Worm (Caenorhabditis elegans) whole organism, mixed stage, embryonic: ENCODE measurements around the gene T13C5.2.

ENCODE experiments used
- M03D4.4 ChIP-seq: sonication (generic microtip); optimal IDR thresholded peaks from 2 replicates; lab custom pipeline; 2017; ENCODE audit warnings: mild to moderate bottlenecking, missing genetic modification characterization, missing compliant biosample characterization
- bed-3 ChIP-seq: fragments of 200-800 bp; sonication (Bioruptor generic); optimal IDR thresholded peaks from 3 replicates; lab custom pipeline; 2018; ENCODE audit warnings: mild to moderate bottlenecking, missing genetic modification characterization, moderate library complexity, missing compliant biosample characterization
- blmp-1 ChIP-seq: fragments of 150-350 bp; optimal IDR thresholded peaks from 2 replicates; lab custom pipeline; 2014; ENCODE audit warnings: missing biosample characterization, missing genetic modification characterization
- ceh-39 ChIP-seq: fragments of 150-350 bp; optimal IDR thresholded peaks from 2 replicates; lab custom pipeline; 2014; ENCODE audit warnings: missing biosample characterization, missing genetic modification characterization
- ceh-43 ChIP-seq: fragments of 200-800 bp; sonication (Bioruptor generic); optimal IDR thresholded peaks from 2 replicates; lab custom pipeline; 2018; ENCODE audit warnings: mild to moderate bottlenecking, missing genetic modification characterization, moderate library complexity, missing compliant biosample characterization
- ceh-83 ChIP-seq: fragments of 200-800 bp; sonication (Bioruptor generic); optimal IDR thresholded peaks from 2 replicates; lab custom pipeline; 2018; ENCODE audit warnings: mild to moderate bottlenecking, missing genetic modification characterization, missing compliant biosample characterization
- ces-1 ChIP-seq: fragments of 150-350 bp; optimal IDR thresholded peaks from 2 replicates; lab custom pipeline; 2014; ENCODE audit warnings: missing biosample characterization, missing genetic modification reagents, missing genetic modification characterization
- cnd-1 ChIP-seq: fragments of 200-800 bp; sonication (Bioruptor generic); optimal IDR thresholded peaks from 2 replicates; lab custom pipeline; 2018; ENCODE audit warnings: mild to moderate bottlenecking, missing genetic modification characterization, missing compliant biosample characterization
- drap-1 ChIP-seq: fragments of 200-800 bp; sonication (Bioruptor generic); optimal IDR thresholded peaks from 3 replicates; lab custom pipeline; 2018; ENCODE audit warnings: mild to moderate bottlenecking, missing genetic modification characterization, missing compliant biosample characterization
- elt-1 ChIP-seq: sonication (generic microtip); optimal IDR thresholded peaks from 2 replicates; lab custom pipeline; 2017; ENCODE audit warnings: missing genetic modification characterization, mild to moderate bottlenecking, missing compliant biosample characterization, antibody characterized with exemption, moderate library complexity, borderline replicate concordance; ENCODE audit not compliant: insufficient read depth
- elt-3 ChIP-seq: fragments of 150-350 bp; optimal IDR thresholded peaks from 2 replicates; lab custom pipeline; 2014; ENCODE audit warnings: missing biosample characterization, missing genetic modification characterization
- flh-1 ChIP-seq: fragments of 200-800 bp; sonication (Bioruptor generic); optimal IDR thresholded peaks from 2 replicates; lab custom pipeline; 2018; ENCODE audit warnings: mild to moderate bottlenecking, missing genetic modification characterization, moderate library complexity, missing compliant biosample characterization
- ham-2 ChIP-seq: fragments of 200-800 bp; sonication (Bioruptor generic); optimal IDR thresholded peaks from 2 replicates; lab custom pipeline; 2018; ENCODE audit warnings: mild to moderate bottlenecking, missing genetic modification characterization, missing compliant biosample characterization
- hlh-1 ChIP-seq: fragments of 150-350 bp; optimal IDR thresholded peaks from 2 replicates; lab custom pipeline; 2014; ENCODE audit warnings: missing biosample characterization, missing genetic modification reagents, missing genetic modification characterization
- lin-13 ChIP-seq: fragments of 150-350 bp; optimal IDR thresholded peaks from 2 replicates; lab custom pipeline; 2014; ENCODE audit warnings: missing biosample characterization, missing genetic modification characterization
- lin-32 ChIP-seq: fragments of 200-800 bp; sonication (Bioruptor generic); optimal IDR thresholded peaks from 2 replicates; lab custom pipeline; 2018; ENCODE audit warnings: mild to moderate bottlenecking, missing genetic modification characterization, missing compliant biosample characterization
- lsy-2 ChIP-seq: fragments of 150-350 bp; optimal IDR thresholded peaks from 2 replicates; lab custom pipeline; 2014; ENCODE audit warnings: missing biosample characterization, missing genetic modification characterization
- mab-5 ChIP-seq: fragments of 150-350 bp; optimal IDR thresholded peaks from 2 replicates; lab custom pipeline; 2014; ENCODE audit warnings: missing biosample characterization, missing genetic modification characterization
- mep-1 ChIP-seq: fragments of 150-350 bp; optimal IDR thresholded peaks from 2 replicates; lab custom pipeline; 2017; ENCODE audit warnings: missing biosample characterization, missing genetic modification reagents, missing genetic modification characterization, inconsistent platforms
- mls-2 ChIP-seq: sonication (generic microtip); optimal IDR thresholded peaks from 2 replicates; lab custom pipeline; 2016; ENCODE audit warnings: mild to moderate bottlenecking, missing genetic modification characterization, moderate library complexity, missing compliant biosample characterization
- nhr-12 ChIP-seq: fragments of 150-350 bp; optimal IDR thresholded peaks from 2 replicates; lab custom pipeline; 2014; ENCODE audit warnings: missing biosample characterization, missing genetic modification characterization
- nhr-2 ChIP-seq: fragments of 150-350 bp; optimal IDR thresholded peaks from 2 replicates; lab custom pipeline; 2014; ENCODE audit warnings: missing biosample characterization, missing genetic modification characterization
- nhr-237 ChIP-seq: fragments of 150-350 bp; optimal IDR thresholded peaks from 2 replicates; lab custom pipeline; 2014; ENCODE audit warnings: missing biosample characterization, missing genetic modification characterization
- nhr-28 ChIP-seq: fragments of 150-350 bp; optimal IDR thresholded peaks from 2 replicates; lab custom pipeline; 2014; ENCODE audit warnings: missing biosample characterization, missing genetic modification characterization
- nhr-76 ChIP-seq: sonication (generic microtip); optimal IDR thresholded peaks from 2 replicates; lab custom pipeline; 2017; ENCODE audit warnings: missing biosample characterization, missing genetic modification characterization
- sem-2 ChIP-seq: fragments of 200-800 bp; sonication (Bioruptor generic); optimal IDR thresholded peaks from 2 replicates; lab custom pipeline; 2018; ENCODE audit warnings: mild to moderate bottlenecking, missing genetic modification characterization, missing compliant biosample characterization
- snpc-4 ChIP-seq: fragments of 150-350 bp; optimal IDR thresholded peaks from 2 replicates; lab custom pipeline; 2014; ENCODE audit warnings: missing biosample characterization, missing genetic modification characterization
- sptf-1 ChIP-seq: sonication (generic microtip); optimal IDR thresholded peaks from 2 replicates; lab custom pipeline; 2017; ENCODE audit warnings: mild to moderate bottlenecking, missing genetic modification characterization, moderate library complexity, missing compliant biosample characterization
- tbx-8 ChIP-seq: fragments of 200-800 bp; sonication (Bioruptor generic); optimal IDR thresholded peaks from 2 replicates; lab custom pipeline; 2018; ENCODE audit warnings: mild to moderate bottlenecking, missing genetic modification characterization, moderate library complexity, missing compliant biosample characterization
- unc-120 ChIP-seq: sonication (generic microtip); optimal IDR thresholded peaks from 2 replicates; lab custom pipeline; 2017; ENCODE audit warnings: missing genetic modification characterization, missing compliant biosample characterization; ENCODE audit not compliant: poor library complexity, severe bottlenecking
- unc-39 ChIP-seq: fragments of 150-350 bp; optimal IDR thresholded peaks from 2 replicates; lab custom pipeline; 2014; ENCODE audit warnings: missing biosample characterization, missing genetic modification characterization
- unc-62 ChIP-seq: fragments of 150-350 bp; optimal IDR thresholded peaks from 2 replicates; lab custom pipeline; 2014; ENCODE audit warnings: missing biosample characterization, missing genetic modification reagents, missing genetic modification characterization
- zip-8 ChIP-seq: fragments of 150-350 bp; optimal IDR thresholded peaks from 2 replicates; lab custom pipeline; 2014; ENCODE audit warnings: missing biosample characterization, missing genetic modification characterization
- ztf-11 ChIP-seq: fragments of 150-350 bp; optimal IDR thresholded peaks from 2 replicates; lab custom pipeline; 2014; ENCODE audit warnings: missing biosample characterization, missing genetic modification characterization

The T13C5.2 gene

ce11 chrX:6203315-6203714, 18.5 kb downstream of the T13C5.2 start:
- TF ChIP-seq sptf-1 (no peak), snpc-4 (tag; lab: Kevin White, UChicago) (no peak), hlh-1 (tag; lab: Kevin White, UChicago) (no peak), elt-1 (tag; lab: Kevin White, UChicago) (no peak), mls-2 (tag; lab: Kevin White, UChicago) (no peak), ceh-39 (no peak), unc-62 (GFP tag; lab: Kevin White, UChicago) (no peak), elt-3 (tag; lab: Kevin White, UChicago) (no peak), sem-2 (GFP tag; lab: Kevin White, UChicago) (no peak), mab-5 (tag; lab: Kevin White, UChicago) (no peak), lsy-2 (tag; lab: Kevin White, UChicago) (no peak), ceh-43 (GFP tag; lab: Kevin White, UChicago) (no peak), unc-39 (tag; lab: Kevin White, UChicago) (no peak), flh-1 (GFP tag; lab: Kevin White, UChicago) (no peak), nhr-28 (tag; lab: Kevin White, UChicago) (no peak), ces-1 (no peak), lin-32 (GFP tag; lab: Kevin White, UChicago) (no peak), M03D4.4 (tag; lab: Kevin White, UChicago) (no peak), ham-2 (GFP tag; lab: Kevin White, UChicago) (no peak)

DNA sequence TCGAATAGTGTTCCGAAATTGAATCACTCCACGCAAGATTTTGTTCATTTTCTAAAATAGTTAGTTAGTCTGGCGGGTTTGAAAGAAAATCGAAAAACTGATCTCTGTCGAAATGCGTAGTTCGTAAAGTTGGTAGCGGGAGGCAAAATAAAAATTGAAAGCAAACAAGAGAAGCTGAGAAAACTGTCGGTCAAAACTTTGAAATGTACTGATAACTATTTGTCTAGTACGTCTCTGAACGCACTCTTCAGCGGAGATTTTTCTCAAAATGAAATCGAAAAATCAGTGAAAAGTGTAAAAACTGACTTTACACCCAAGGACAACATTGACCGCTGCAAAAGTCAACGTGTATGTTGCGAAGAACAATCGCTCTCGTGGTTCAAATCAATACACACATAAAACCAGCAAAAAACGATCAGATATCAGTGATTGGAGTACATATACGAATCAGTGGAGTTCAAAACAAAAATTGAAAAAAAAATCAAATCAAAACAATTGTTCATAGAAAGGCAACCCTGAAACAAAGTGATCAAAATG, 20.0 kb downstream of the T13C5.2 start, which contains the start of gene bca-1:
bca-1 (minus strand) TSS at position 51 of the 537 bp plus-strand sequence.
- TF ChIP-seq lsy-2 (tag; lab: Kevin White, UChicago): no peak
- no peak for TF ChIP-seq ces-1
- no peak for TF ChIP-seq sptf-1
- TF ChIP-seq nhr-76: no peak
- TF ChIP-seq ceh-43 (GFP tag; lab: Kevin White, UChicago): no peak
- TF ChIP-seq lin-32 (GFP tag; lab: Kevin White, UChicago): no peak
- TF ChIP-seq, all 35 proteins: peak for 0

DNA sequence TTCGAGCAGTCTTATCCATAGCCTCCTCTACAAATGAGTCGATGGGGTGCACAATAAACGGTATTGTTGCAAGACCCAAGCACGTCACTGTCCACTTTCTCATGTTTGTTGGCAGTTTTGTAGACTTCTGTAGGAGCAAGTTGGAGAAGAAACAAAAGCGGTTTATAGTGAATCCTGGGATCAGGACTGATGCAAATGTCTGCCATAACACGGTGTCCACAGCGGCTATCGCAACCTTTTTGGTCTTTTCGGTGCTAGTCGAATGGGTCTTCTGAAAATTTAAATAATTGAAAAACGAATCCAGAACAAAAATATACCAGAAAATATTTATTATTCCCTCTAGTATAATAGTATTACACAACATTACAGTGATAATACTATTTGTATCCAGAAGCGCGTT, 20.5 kb downstream of the T13C5.2 start:
- TF ChIP-seq unc-39 (tag; lab: Kevin White, UChicago): no peak
- no peak for TF ChIP-seq nhr-76
- TF ChIP-seq ceh-43 (GFP tag; lab: Kevin White, UChicago): no peak
- no peak for TF ChIP-seq lin-13 (tag; lab: Kevin White, UChicago)
- no peak for TF ChIP-seq ceh-83 (GFP tag; lab: Kevin White, UChicago)
- no peak for TF ChIP-seq cnd-1 (tag; lab: Kevin White, UChicago)
- no peak for TF ChIP-seq lin-32 (GFP tag; lab: Kevin White, UChicago)
- no peak for TF ChIP-seq flh-1 (GFP tag; lab: Kevin White, UChicago)
- no peak for TF ChIP-seq mls-2 (tag; lab: Kevin White, UChicago)

ce11 chrX:6206305-6206704, 21.5 kb downstream of the T13C5.2 start, which contains the start of gene mtp-18:
Gene mtp-18, minus strand, starts transcription at chrX:6206405.
- no peak for TF ChIP-seq snpc-4 (tag; lab: Kevin White, UChicago)
- TF ChIP-seq sem-2 (GFP tag; lab: Kevin White, UChicago): no peak
- no peak for TF ChIP-seq hlh-1 (tag; lab: Kevin White, UChicago)
- no peak for TF ChIP-seq mls-2 (tag; lab: Kevin White, UChicago)
- no peak for TF ChIP-seq ztf-11 (tag; lab: Kevin White, UChicago)
- no peak for TF ChIP-seq drap-1 (GFP tag; lab: Kevin White, UChicago)
- TF ChIP-seq lin-13 (tag; lab: Kevin White, UChicago): no peak
- no peak for TF ChIP-seq lsy-2 (tag; lab: Kevin White, UChicago)
- no peak for TF ChIP-seq ceh-43 (GFP tag; lab: Kevin White, UChicago)
- TF ChIP-seq cnd-1 (tag; lab: Kevin White, UChicago): no peak
- no peak for TF ChIP-seq blmp-1 (tag; lab: Kevin White, UChicago)
- TF ChIP-seq, all 35 proteins: peak for 0

DNA sequence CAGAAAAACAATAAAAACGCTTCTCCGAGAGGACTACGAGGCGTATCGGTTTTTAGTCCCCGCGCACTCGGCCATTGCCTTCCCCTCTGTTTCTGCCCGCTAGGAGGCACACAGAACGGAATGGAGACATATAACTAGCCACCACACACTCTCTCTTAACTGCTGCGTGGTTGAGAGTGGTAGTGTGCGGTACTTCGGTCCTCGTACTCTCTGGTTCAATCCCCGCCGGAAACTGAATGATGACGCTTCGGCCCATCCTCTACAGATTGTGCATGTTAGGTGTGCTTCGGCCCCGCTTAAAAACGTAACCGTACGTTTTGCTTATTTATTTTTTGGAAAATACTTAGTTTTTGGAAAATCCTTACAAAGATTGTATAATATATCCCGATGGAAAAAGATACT, 22.9 kb downstream of the T13C5.2 start, which contains the start of gene T13C5.6:
T13C5.6 (minus strand) TSS at position 1 of the 402 bp plus-strand sequence.
- TF ChIP-seq ham-2 (GFP tag; lab: Kevin White, UChicago) (peak; percentile 97), ceh-39 (peak; percentile 62), hlh-1 (tag; lab: Kevin White, UChicago) (peak; percentile 78), ztf-11 (tag; lab: Kevin White, UChicago) (peak; percentile 66), sptf-1 (peak; percentile 98), blmp-1 (tag; lab: Kevin White, UChicago) (no peak), elt-1 (tag; lab: Kevin White, UChicago) (peak; percentile 37), nhr-237 (peak; percentile 76), sem-2 (GFP tag; lab: Kevin White, UChicago) (peak; percentile 93), lin-32 (GFP tag; lab: Kevin White, UChicago) (peak; percentile 96), nhr-12 (tag; lab: Kevin White, UChicago) (peak; percentile 64), lin-13 (tag; lab: Kevin White, UChicago) (peak; percentile 90), mls-2 (tag; lab: Kevin White, UChicago) (peak; percentile 99), nhr-2 (tag; lab: Kevin White, UChicago) (peak; percentile 18), ces-1 (peak; percentile 84), flh-1 (GFP tag; lab: Kevin White, UChicago) (peak; percentile 89), unc-62 (GFP tag; lab: Kevin White, UChicago) (peak; percentile 84), drap-1 (GFP tag; lab: Kevin White, UChicago) (peak; percentile 99), mab-5 (tag; lab: Kevin White, UChicago) (peak; percentile 26), ceh-83 (GFP tag; lab: Kevin White, UChicago) (peak; percentile 97), bed-3 (peak; percentile 91), unc-39 (tag; lab: Kevin White, UChicago) (peak; percentile 89), elt-3 (tag; lab: Kevin White, UChicago) (peak; percentile 45), tbx-8 (GFP tag; lab: Kevin White, UChicago) (peak; percentile 97), zip-8 (tag; lab: Kevin White, UChicago) (no peak), mep-1 (tag; lab: Kevin White, UChicago) (peak; percentile 94), M03D4.4 (tag; lab: Kevin White, UChicago) (peak; percentile 97), cnd-1 (tag; lab: Kevin White, UChicago) (peak; percentile 98), unc-120 (peak; percentile 97), nhr-76 (peak; percentile 71), lsy-2 (tag; lab: Kevin White, UChicago) (peak; percentile 72)
